Fruit fly (Drosophila melanogaster) whole organism, embryonic: ENCODE data around the gene CG2111.

Source experiments
- ATbp ChIP-seq: fragments of 200-800 bp; sonication (Bioruptor generic); optimal IDR thresholded peaks from 2 replicates; lab custom pipeline; 2017; ENCODE audit warnings: missing biosample characterization, mild to moderate bottlenecking, missing genetic modification characterization, missing genetic modification reagents
- Abd-B ChIP-seq: fragments of 200-800 bp; sonication (Bioruptor generic); optimal IDR thresholded peaks from 2 replicates; lab custom pipeline; 2018; ENCODE audit warnings: missing biosample characterization, mild to moderate bottlenecking, missing genetic modification characterization, moderate library complexity
- Ada2b ChIP-seq: fragments of 200-800 bp; sonication (Bioruptor generic); IDR thresholded peaks from 2 replicates; pipeline ENCODE4 v1.3.6; 2022; ENCODE audit warnings: missing biosample characterization, missing genetic modification characterization
- Atf-2 ChIP-seq: fragments of 200-800 bp; sonication (Bioruptor generic); optimal IDR thresholded peaks from 2 replicates; lab custom pipeline; 2016; ENCODE audit warnings: missing biosample characterization, missing genetic modification characterization
- Bdp1 ChIP-seq: fragments of 200-800 bp; sonication (Bioruptor generic); optimal IDR thresholded peaks from 3 replicates; lab custom pipeline; 2016; ENCODE audit warnings: missing biosample characterization, missing genetic modification characterization
- CG10543 ChIP-seq: fragments of 200-800 bp; sonication (Bioruptor generic); optimal IDR thresholded peaks from 3 replicates; lab custom pipeline; 2017; ENCODE audit warnings: missing biosample characterization, mild to moderate bottlenecking, missing genetic modification characterization, moderate library complexity
- CG10565 ChIP-seq: fragments of 200-800 bp; sonication (Bioruptor generic); optimal IDR thresholded peaks from 3 replicates; lab custom pipeline; 2016; ENCODE audit warnings: missing biosample characterization, mild to moderate bottlenecking, missing genetic modification characterization
- CG10654 ChIP-seq: fragments of 200-800 bp; sonication (Bioruptor generic); optimal IDR thresholded peaks from 2 replicates; lab custom pipeline; 2016; ENCODE audit warnings: missing biosample characterization, missing genetic modification characterization
- CG10959 ChIP-seq: fragments of 200-800 bp; sonication (Bioruptor generic); IDR thresholded peaks from 2 replicates; pipeline ENCODE4 v1.3.6; 2022; ENCODE audit warnings: missing biosample characterization, missing genetic modification characterization
- CG12391 ChIP-seq: fragments of 200-800 bp; sonication (Bioruptor generic); optimal IDR thresholded peaks from 3 replicates; lab custom pipeline; 2018; ENCODE audit warnings: missing biosample characterization, mild to moderate bottlenecking, missing genetic modification characterization, moderate library complexity
- CG12659 ChIP-seq: fragments of 200-800 bp; sonication (Bioruptor generic); optimal IDR thresholded peaks from 3 replicates; lab custom pipeline; 2017; ENCODE audit warnings: mild to moderate bottlenecking, missing biosample characterization, missing genetic modification reagents, missing genetic modification characterization
- CG13894 ChIP-seq: fragments of 200-800 bp; sonication (Bioruptor generic); optimal IDR thresholded peaks from 3 replicates; lab custom pipeline; 2018; ENCODE audit warnings: missing biosample characterization, mild to moderate bottlenecking, missing genetic modification characterization, moderate library complexity
- CG15696 ChIP-seq: fragments of 200-800 bp; sonication (Bioruptor generic); optimal IDR thresholded peaks from 2 replicates; lab custom pipeline; 2019; ENCODE audit warnings: missing biosample characterization, mild to moderate bottlenecking, missing genetic modification characterization, moderate library complexity
- CG1832 ChIP-seq: fragments of 200-800 bp; sonication (Bioruptor generic); optimal IDR thresholded peaks from 2 replicates; lab custom pipeline; 2017; ENCODE audit warnings: missing biosample characterization, mild to moderate bottlenecking, missing genetic modification characterization, inconsistent platforms
- CG30403 ChIP-seq: fragments of 200-800 bp; sonication (Bioruptor generic); optimal IDR thresholded peaks from 3 replicates; lab custom pipeline; 2016; ENCODE audit warnings: missing biosample characterization, missing genetic modification characterization
- CG33213 ChIP-seq: fragments of 200-800 bp; sonication (Bioruptor generic); optimal IDR thresholded peaks from 3 replicates; lab custom pipeline; 2016; ENCODE audit warnings: missing biosample characterization, missing genetic modification characterization
- CG34422 ChIP-seq: fragments of 200-800 bp; sonication (Bioruptor generic); IDR thresholded peaks from 3 replicates; pipeline ENCODE4 v1.3.6; 2022; ENCODE audit warnings: missing biosample characterization, missing genetic modification characterization
- CG4707 ChIP-seq: fragments of 200-800 bp; sonication (Bioruptor generic); optimal IDR thresholded peaks from 2 replicates; lab custom pipeline; 2018; ENCODE audit warnings: missing biosample characterization, mild to moderate bottlenecking, missing genetic modification characterization, moderate library complexity
- CG5245 ChIP-seq: fragments of 200-800 bp; sonication (Bioruptor generic); optimal IDR thresholded peaks from 3 replicates; lab custom pipeline; 2016; ENCODE audit warnings: missing biosample characterization, missing genetic modification characterization
- CG6854 ChIP-seq: fragments of 200-800 bp; sonication (Bioruptor generic); optimal IDR thresholded peaks from 3 replicates; lab custom pipeline; 2017; ENCODE audit warnings: missing biosample characterization, mild to moderate bottlenecking, missing genetic modification characterization
- CG7839 ChIP-seq: fragments of 200-800 bp; sonication (Bioruptor generic); optimal IDR thresholded peaks from 3 replicates; lab custom pipeline; 2018; ENCODE audit warnings: missing biosample characterization, mild to moderate bottlenecking, missing genetic modification characterization, moderate library complexity
- Chrac-16 ChIP-seq: fragments of 200-800 bp; sonication (Bioruptor generic); optimal IDR thresholded peaks from 3 replicates; lab custom pipeline; 2016; ENCODE audit warnings: missing biosample characterization, missing genetic modification characterization
- CkIIα-i1 ChIP-seq: fragments of 200-800 bp; sonication (Bioruptor generic); IDR thresholded peaks from 2 replicates; pipeline ENCODE4 v1.3.6; 2022; ENCODE audit warnings: missing biosample characterization, missing genetic modification characterization
- CoRest ChIP-seq: fragments of 200-800 bp; sonication (Bioruptor generic); optimal IDR thresholded peaks from 3 replicates; lab custom pipeline; 2018; ENCODE audit warnings: missing biosample characterization, mild to moderate bottlenecking, missing genetic modification characterization, moderate library complexity
- Dip2 ChIP-seq: fragments of 200-800 bp; sonication (Bioruptor generic); IDR thresholded peaks from 2 replicates; pipeline ENCODE4 v1.3.6; 2022; ENCODE audit warnings: missing biosample characterization, missing genetic modification characterization
- H15 ChIP-seq: fragments of 200-800 bp; sonication (Bioruptor generic); IDR thresholded peaks from 3 replicates; pipeline ENCODE4 v1.3.6; 2022; ENCODE audit warnings: missing biosample characterization, missing genetic modification characterization
- HLH3B ChIP-seq: fragments of 200-800 bp; sonication (Bioruptor generic); IDR thresholded peaks from 2 replicates; pipeline ENCODE4 v1.3.6; 2022; ENCODE audit warnings: missing biosample characterization, missing genetic modification characterization
- HmgZ ChIP-seq: fragments of 200-800 bp; sonication (Bioruptor generic); optimal IDR thresholded peaks from 2 replicates; lab custom pipeline; 2018; ENCODE audit warnings: missing biosample characterization, mild to moderate bottlenecking, missing genetic modification characterization
- Hr3 ChIP-seq: fragments of 200-800 bp; sonication (Bioruptor generic); optimal IDR thresholded peaks from 3 replicates; lab custom pipeline; 2016; ENCODE audit warnings: missing biosample characterization, missing genetic modification characterization
- Hr78 ChIP-seq, 2 experiments: fragments of 200-800 bp in 1 of 2; fragments of >200 bp in 1 of 2; sonication (Bioruptor generic) in 1 of 2; optimal IDR thresholded peaks; 2 replicates each; lab custom pipeline; 2017 to 2019; ENCODE audit warnings: missing biosample characterization in 2 of 2, missing genetic modification characterization in 2 of 2, mild to moderate bottlenecking in 1 of 2, moderate library complexity in 1 of 2
- Lhr ChIP-seq: fragments of 200-800 bp; sonication (Bioruptor generic); optimal IDR thresholded peaks from 3 replicates; lab custom pipeline; 2017; ENCODE audit warnings: mild to moderate bottlenecking, missing biosample characterization, missing genetic modification reagents, missing genetic modification characterization
- Meics ChIP-seq: fragments of 200-800 bp; sonication (Bioruptor generic); optimal IDR thresholded peaks from 2 replicates; lab custom pipeline; 2017; ENCODE audit warnings: missing biosample characterization, mild to moderate bottlenecking, missing genetic modification characterization
- Spps ChIP-seq: fragments of 200-800 bp; sonication (Bioruptor generic); optimal IDR thresholded peaks from 2 replicates; lab custom pipeline; 2018; ENCODE audit warnings: missing biosample characterization, mild to moderate bottlenecking, missing genetic modification characterization
- Xbp1 ChIP-seq: fragments of 200-800 bp; sonication (Bioruptor generic); optimal IDR thresholded peaks from 3 replicates; lab custom pipeline; 2016; ENCODE audit warnings: missing biosample characterization, mild to moderate bottlenecking, missing genetic modification characterization
- YL-1 ChIP-seq: fragments of 200-800 bp; sonication (Bioruptor generic); optimal IDR thresholded peaks from 3 replicates; lab custom pipeline; 2017; ENCODE audit warnings: missing biosample characterization, mild to moderate bottlenecking, missing genetic modification characterization
- cad ChIP-seq: fragments of >200 bp; optimal IDR thresholded peaks from 2 replicates; lab custom pipeline; 2017; ENCODE audit warnings: missing biosample characterization, missing genetic modification characterization
- cg ChIP-seq: fragments of 200-800 bp; sonication (Bioruptor generic); optimal IDR thresholded peaks from 3 replicates; lab custom pipeline; 2019; ENCODE audit warnings: missing biosample characterization, mild to moderate bottlenecking, missing genetic modification characterization, moderate library complexity
- crc ChIP-seq: fragments of 200-800 bp; sonication (Bioruptor generic); optimal IDR thresholded peaks from 2 replicates; lab custom pipeline; 2016; ENCODE audit warnings: missing biosample characterization, missing genetic modification characterization
- cwo ChIP-seq: fragments of 200-800 bp; sonication (Bioruptor generic); optimal IDR thresholded peaks from 3 replicates; lab custom pipeline; 2017; ENCODE audit warnings: missing biosample characterization, missing genetic modification characterization, mild to moderate bottlenecking, moderate library complexity, missing genetic modification reagents
- grau ChIP-seq: fragments of 200-800 bp; optimal IDR thresholded peaks from 3 replicates; lab custom pipeline; 2019; ENCODE audit warnings: missing biosample characterization, mild to moderate bottlenecking, missing genetic modification characterization, moderate library complexity
- her ChIP-seq: fragments of 200-800 bp; sonication (Bioruptor generic); optimal IDR thresholded peaks from 2 replicates; lab custom pipeline; 2016; ENCODE audit warnings: missing biosample characterization, missing genetic modification characterization
- nom ChIP-seq: fragments of 200-800 bp; sonication (Bioruptor generic); optimal IDR thresholded peaks from 2 replicates; lab custom pipeline; 2017; ENCODE audit warnings: missing biosample characterization, missing genetic modification characterization, mild to moderate bottlenecking, moderate library complexity, missing genetic modification reagents
- pho ChIP-seq: fragments of 200-800 bp; sonication (Bioruptor generic); optimal IDR thresholded peaks from 2 replicates; lab custom pipeline; 2016; ENCODE audit warnings: missing biosample characterization, missing genetic modification characterization
- pum ChIP-seq: fragments of 200-800 bp; sonication (Bioruptor generic); optimal IDR thresholded peaks from 2 replicates; lab custom pipeline; 2016; ENCODE audit warnings: missing biosample characterization, missing genetic modification characterization
- sima ChIP-seq: fragments of 200-800 bp; sonication (Bioruptor generic); optimal IDR thresholded peaks from 2 replicates; lab custom pipeline; 2016; ENCODE audit warnings: missing biosample characterization, missing genetic modification characterization
- tio ChIP-seq: fragments of 200-800 bp; sonication (Bioruptor generic); optimal IDR thresholded peaks from 2 replicates; lab custom pipeline; 2017; ENCODE audit warnings: missing biosample characterization, missing genetic modification characterization, inconsistent platforms
- twi ChIP-seq: fragments of 200-800 bp; optimal IDR thresholded peaks from 2 replicates; lab custom pipeline; 2019; ENCODE audit warnings: missing biosample characterization, mild to moderate bottlenecking, missing genetic modification characterization, moderate library complexity
- zen2 ChIP-seq: fragments of 200-800 bp; sonication (Bioruptor generic); IDR thresholded peaks from 3 replicates; pipeline ENCODE4 v1.3.6; 2022; ENCODE audit warnings: missing biosample characterization, missing genetic modification characterization; ENCODE audit not compliant: partially characterized antibody

The CG2111 gene

dm6 chrX:10620144-10621005 lies 37.1 kb upstream of the CG2111 start, which contains the start of gene CG43347 (continued):
- peak; percentile 39 for TF ChIP-seq Chrac-16 (GFP tag; lab: Kevin White, UChicago)
- TF ChIP-seq CG4707 (GFP tag; lab: Kevin White, UChicago), result no peak
- TF ChIP-seq Xbp1 (GFP tag; lab: Kevin White, UChicago), result peak; percentile 67
- TF ChIP-seq Ada2b (GFP tag; lab: Robert Waterston, UW), result peak; percentile 43; the same call in 1 of the 2 replicates
- TF ChIP-seq cg (GFP tag; lab: Kevin White, UChicago), result peak; percentile 41
- TF ChIP-seq CG7839, result peak; percentile 81
- peak; percentile 52 for TF ChIP-seq HLH3B (GFP tag; lab: Robert Waterston, UW)
- TF ChIP-seq nom (GFP tag; lab: Kevin White, UChicago), result peak; percentile 5
- no peak for TF ChIP-seq crc (GFP tag; lab: Kevin White, UChicago)
- TF ChIP-seq grau, result peak; percentile 80
- no peak for TF ChIP-seq CkIIα-i1
- TF ChIP-seq pum, result no peak
- TF ChIP-seq ATbp (GFP tag; lab: Kevin White, UChicago), result peak; percentile 70
- peak; percentile 15 for TF ChIP-seq twi (tag; lab: Kevin White, UChicago)
- peak; percentile 81 for TF ChIP-seq CoRest
- TF ChIP-seq H15 (GFP tag; lab: Robert Waterston, UW), result 0 out of 3 replicates have a peak, but pooled peaks have one; percentile 43
- peak; percentile 44 for TF ChIP-seq Hr3
- TF ChIP-seq Atf-2, result no peak
- peak; percentile 73 for TF ChIP-seq CG12391 (tag; lab: Kevin White, UChicago)
- TF ChIP-seq HmgZ (tag; lab: Kevin White, UChicago), result peak; percentile 34
- TF ChIP-seq CG10565, result no peak
- peak; percentile 78 for TF ChIP-seq cwo
- no peak for TF ChIP-seq CG33213 (GFP tag; lab: Kevin White, UChicago)
- TF ChIP-seq tio (GFP tag; lab: Kevin White, UChicago), result peak; percentile 41
- TF ChIP-seq CG1832 (GFP tag; lab: Kevin White, UChicago), result peak; percentile 75
- peak; percentile 76 for TF ChIP-seq CG30403 (GFP tag; lab: Kevin White, UChicago)
- TF ChIP-seq CG10959, result no peak
- no peak for TF ChIP-seq Dip2
- no peak for TF ChIP-seq Spps (tag; lab: Kevin White, UChicago)
- TF ChIP-seq CG6854, result peak; percentile 74
- no peak for TF ChIP-seq zen2 (GFP tag; lab: Robert Waterston, UW)
- peak; percentile 58 for TF ChIP-seq Abd-B (GFP tag; lab: Kevin White, UChicago)
- TF ChIP-seq CG10654, result peak; percentile 44
- TF ChIP-seq pho (GFP tag; lab: Kevin White, UChicago), result peak; percentile 46
- TF ChIP-seq Lhr (GFP tag; lab: Kevin White, UChicago), result no peak
- no peak for TF ChIP-seq CG34422 (GFP tag; lab: Robert Waterston, UW)
- TF ChIP-seq CG5245, result no peak
- peak; percentile 85 for TF ChIP-seq Meics
- no peak for TF ChIP-seq cad
- TF ChIP-seq CG12659 (GFP tag; lab: Kevin White, UChicago), result peak; percentile 66
- TF ChIP-seq her (GFP tag; lab: Kevin White, UChicago), result no peak
- peak; percentile 11 for TF ChIP-seq CG15696
- TF ChIP-seq CG10543, result peak; percentile 78
- TF ChIP-seq YL-1 (GFP tag; lab: Kevin White, UChicago), result no peak
- peak in 1 of 2 experiments; percentile 21 for TF ChIP-seq Hr78 (GFP tag; optimal IDR thresholded peaks at IDR 0.05; lab: Kevin White, UChicago)
- peak; percentile 81 for TF ChIP-seq CG13894 (tag; lab: Kevin White, UChicago)
- no peak for TF ChIP-seq Bdp1
- no peak for TF ChIP-seq sima (GFP tag; lab: Kevin White, UChicago)
